Fruit fly (Drosophila melanogaster) whole organism: ENCODE results near the gene Uch.

Experiments used
- CG8478 ChIP-seq: fragments of >200 bp; optimal IDR thresholded peaks from 2 replicates; lab custom pipeline; 2018; ENCODE audit warnings: inconsistent platforms
- Dll ChIP-seq: fragments of >200 bp; optimal IDR thresholded peaks from 2 replicates; lab custom pipeline; 2017
- EcR ChIP-seq, 2 experiments: fragments of >200 bp; optimal IDR thresholded peaks; 2 replicates each; lab custom pipeline; 2017; ENCODE audit warnings: missing biosample characterization in 2 of 2, missing genetic modification characterization in 2 of 2, missing genetic modification reagents in 2 of 2
- pan ChIP-seq: fragments of >200 bp; optimal IDR thresholded peaks from 2 replicates; lab custom pipeline; 2017
- psq ChIP-seq: fragments of >200 bp; optimal IDR thresholded peaks from 2 replicates; lab custom pipeline; 2017

- TF ChIP-seq psq (lab: Kevin White, UChicago) (no peak), pan (no peak), EcR (GFP tag; optimal IDR thresholded peaks at IDR 0.05; lab: Kevin White, UChicago) (no peak), Dll (no peak), CG8478 (lab: Kevin White, UChicago) (no peak)
Measured at dm6 chr2L:2216065-2216464, 2.1 kb upstream of the Uch start, which contains the start of gene daed.
